Worm (Caenorhabditis elegans) whole organism, young adult: ENCODE results near the gene saps-1.

Experiments used
- B0035.1 ChIP-seq: sonication (generic microtip); optimal IDR thresholded peaks from 2 replicates; lab custom pipeline; 2016; ENCODE audit warnings: missing genetic modification characterization, mild to moderate bottlenecking, missing compliant biosample characterization, missing genotype, missing genetic modification reagents
- B0336.3 ChIP-seq: fragments of 200-800 bp; sonication (Bioruptor generic); IDR thresholded peaks from 2 replicates; pipeline ENCODE4 v1.3.6; 2022; ENCODE audit warnings: missing genetic modification characterization, missing compliant biosample characterization
- C06A6.2 ChIP-seq: fragments of 200-800 bp; sonication (Bioruptor generic); conservative IDR thresholded peaks from 2 replicates; pipeline ENCODE4 v1.3.6; 2022; ENCODE audit warnings: missing genetic modification characterization, missing compliant biosample characterization
- C17E4.6 ChIP-seq: fragments of 200-800 bp; sonication (Bioruptor generic); IDR thresholded peaks from 2 replicates; pipeline ENCODE4 v1.3.6; 2022; ENCODE audit warnings: missing genetic modification reagents, missing genetic modification characterization, missing compliant biosample characterization
- D2030.7 ChIP-seq: fragments of 200-800 bp; sonication (Bioruptor generic); IDR thresholded peaks from 2 replicates; pipeline ENCODE4 v1.3.6; 2022; ENCODE audit warnings: missing genetic modification reagents, missing genetic modification characterization, missing compliant biosample characterization
- F22D6.2 ChIP-seq: sonication (generic microtip); optimal IDR thresholded peaks from 2 replicates; lab custom pipeline; 2016; ENCODE audit warnings: mild to moderate bottlenecking, missing genetic modification characterization, missing compliant biosample characterization
- F33H1.4 ChIP-seq: fragments of 200-800 bp; sonication (Bioruptor generic); IDR thresholded peaks from 2 replicates; pipeline ENCODE4 v1.3.6; 2022; ENCODE audit warnings: missing genetic modification reagents, missing genetic modification characterization, missing compliant biosample characterization
- F39B2.1 ChIP-seq: fragments of 200-800 bp; sonication (Bioruptor generic); IDR thresholded peaks from 2 replicates; pipeline ENCODE4 v1.3.6; 2022; ENCODE audit warnings: missing genetic modification reagents, missing genetic modification characterization, missing compliant biosample characterization
- F57A8.1 ChIP-seq: fragments of 200-800 bp; sonication (Bioruptor generic); optimal IDR thresholded peaks from 2 replicates; lab custom pipeline; 2018; ENCODE audit warnings: mild to moderate bottlenecking, missing genetic modification characterization, moderate library complexity, missing compliant biosample characterization
- T07F8.4 ChIP-seq: sonication (generic microtip); optimal IDR thresholded peaks from 2 replicates; lab custom pipeline; 2016; ENCODE audit warnings: mild to moderate bottlenecking, missing genetic modification characterization, moderate library complexity, missing compliant biosample characterization
- Y56A3A.18 ChIP-seq: fragments of 200-800 bp; sonication (Bioruptor generic); IDR thresholded peaks from 2 replicates; pipeline ENCODE4 v1.3.6; 2022; ENCODE audit warnings: missing genetic modification reagents, missing genetic modification characterization, missing compliant biosample characterization
- Y67H2A.10 ChIP-seq: fragments of 200-800 bp; sonication (Bioruptor generic); conservative IDR thresholded peaks from 2 replicates; pipeline ENCODE4 v1.3.6; 2022; ENCODE audit warnings: missing genetic modification reagents, missing genetic modification characterization, missing compliant biosample characterization
- Y95B8A.8 ChIP-seq: fragments of 200-800 bp; sonication (Bioruptor generic); IDR thresholded peaks from 2 replicates; pipeline ENCODE4 v1.3.6; 2022; ENCODE audit warnings: missing genetic modification reagents, missing genetic modification characterization, missing compliant biosample characterization
- akir-1 ChIP-seq: fragments of 200-800 bp; sonication (Bioruptor generic); optimal IDR thresholded peaks from 2 replicates; lab custom pipeline; 2018; ENCODE audit warnings: mild to moderate bottlenecking, missing genetic modification characterization, moderate library complexity, missing compliant biosample characterization
- dpl-1 ChIP-seq: fragments of 150-350 bp; optimal IDR thresholded peaks from 2 replicates; lab custom pipeline; 2014; ENCODE audit warnings: missing biosample characterization, missing genetic modification reagents, missing genetic modification characterization
- efl-1 ChIP-seq: fragments of 150-350 bp; optimal IDR thresholded peaks from 2 replicates; lab custom pipeline; 2014; ENCODE audit warnings: missing biosample characterization, missing genetic modification reagents, missing genetic modification characterization
- him-1 ChIP-seq: sonication (generic microtip); optimal IDR thresholded peaks from 2 replicates; lab custom pipeline; 2016; ENCODE audit warnings: missing genotype, missing genetic modification reagents, missing genetic modification characterization, missing compliant biosample characterization
- hlh-12 ChIP-seq: sonication (generic microtip); optimal IDR thresholded peaks from 2 replicates; lab custom pipeline; 2016; ENCODE audit warnings: missing genetic modification characterization, missing compliant biosample characterization
- hmg-20 ChIP-seq: fragments of 200-800 bp; sonication (Bioruptor generic); IDR thresholded peaks from 2 replicates; pipeline ENCODE4 v1.3.6; 2022; ENCODE audit warnings: missing genetic modification reagents, missing genetic modification characterization, missing compliant biosample characterization
- lag-1 ChIP-seq: fragments of 200-800 bp; sonication (Bioruptor generic); IDR thresholded peaks from 2 replicates; pipeline ENCODE4 v1.3.6; 2022; ENCODE audit warnings: missing genetic modification reagents, missing genetic modification characterization, missing compliant biosample characterization
- let-526 ChIP-seq: fragments of 200-800 bp; sonication (Bioruptor generic); IDR thresholded peaks from 2 replicates; pipeline ENCODE4 v1.3.6; 2022; ENCODE audit warnings: missing genetic modification reagents, missing genetic modification characterization, missing compliant biosample characterization
- let-607 ChIP-seq, 2 experiments: fragments of 200-800 bp in 1 of 2; sonication (Bioruptor generic) in 1 of 2; sonication (generic microtip) in 1 of 2; optimal IDR thresholded peaks; 2 replicates each; lab custom pipeline; 2016 to 2018; ENCODE audit warnings: mild to moderate bottlenecking in 2 of 2, missing compliant biosample characterization in 2 of 2, missing genetic modification characterization in 2 of 2, moderate library complexity in 2 of 2, missing genotype in 1 of 2
- lin-26 ChIP-seq: fragments of 200-800 bp; sonication (Bioruptor generic); IDR thresholded peaks from 2 replicates; pipeline ENCODE4 v1.3.6; 2022; ENCODE audit warnings: missing genetic modification reagents, missing genetic modification characterization, missing compliant biosample characterization
- lin-40 ChIP-seq: sonication (generic microtip); optimal IDR thresholded peaks from 2 replicates; lab custom pipeline; 2016; ENCODE audit warnings: missing genetic modification characterization, mild to moderate bottlenecking, missing compliant biosample characterization, missing genotype, missing genetic modification reagents
- lin-54 ChIP-seq: fragments of 200-800 bp; sonication (Bioruptor generic); optimal IDR thresholded peaks from 2 replicates; lab custom pipeline; 2018; ENCODE audit warnings: mild to moderate bottlenecking, missing genetic modification characterization, missing compliant biosample characterization
- lsl-1 ChIP-seq: fragments of 200-800 bp; sonication (Bioruptor generic); optimal IDR thresholded peaks from 2 replicates; lab custom pipeline; 2018; ENCODE audit warnings: mild to moderate bottlenecking, missing genetic modification characterization, moderate library complexity, missing compliant biosample characterization
- madf-3 ChIP-seq: fragments of 200-800 bp; sonication (Bioruptor generic); IDR thresholded peaks from 2 replicates; pipeline ENCODE4 v1.3.6; 2022; ENCODE audit warnings: missing genetic modification reagents, missing genetic modification characterization, missing compliant biosample characterization
- madf-6 ChIP-seq: fragments of 200-800 bp; sonication (Bioruptor generic); IDR thresholded peaks from 2 replicates; pipeline ENCODE4 v1.3.6; 2022; ENCODE audit warnings: missing genetic modification reagents, missing genetic modification characterization, missing compliant biosample characterization
- madf-8 ChIP-seq: fragments of 200-800 bp; sonication (Bioruptor generic); conservative IDR thresholded peaks from 2 replicates; pipeline ENCODE4 v1.3.6; 2022; ENCODE audit warnings: missing genetic modification reagents, missing genetic modification characterization, missing compliant biosample characterization
- mcd-1 ChIP-seq: fragments of 200-800 bp; sonication (Bioruptor generic); IDR thresholded peaks from 2 replicates; pipeline ENCODE4 v1.3.6; 2022; ENCODE audit warnings: missing genetic modification reagents, missing genetic modification characterization, missing compliant biosample characterization
- nfya-1 ChIP-seq: sonication (generic microtip); optimal IDR thresholded peaks from 2 replicates; lab custom pipeline; 2017; ENCODE audit warnings: antibody characterized with exemption, missing compliant biosample characterization, missing genetic modification characterization, borderline replicate concordance; ENCODE audit not compliant: insufficient read depth
- nhr-179 ChIP-seq: sonication (generic microtip); optimal IDR thresholded peaks from 2 replicates; lab custom pipeline; 2016; ENCODE audit warnings: mild to moderate bottlenecking, missing genetic modification characterization, missing compliant biosample characterization
- nhr-90 ChIP-seq: sonication (generic microtip); optimal IDR thresholded peaks from 2 replicates; lab custom pipeline; 2016; ENCODE audit warnings: missing genotype, mild to moderate bottlenecking, missing genetic modification characterization, missing compliant biosample characterization
- rpc-1 ChIP-seq, 2 experiments: fragments of 150-350 bp in 1 of 2; sonication (generic microtip) in 1 of 2; optimal IDR thresholded peaks; 2 replicates each; lab custom pipeline; 2014 to 2018; ENCODE audit warnings: missing biosample characterization in 1 of 2, missing genetic modification characterization in 1 of 2, missing genetic modification reagents in 1 of 2, missing genotype in 1 of 2
- sdz-38 ChIP-seq: sonication (generic microtip); optimal IDR thresholded peaks from 2 replicates; lab custom pipeline; 2016; ENCODE audit warnings: missing genotype, missing genetic modification characterization, missing compliant biosample characterization
- snpc-1.1 ChIP-seq: sonication (generic microtip); optimal IDR thresholded peaks from 2 replicates; lab custom pipeline; 2017; ENCODE audit warnings: missing genetic modification characterization, mild to moderate bottlenecking, missing compliant biosample characterization, antibody characterized with exemption, moderate library complexity, missing genotype, missing genetic modification reagents; ENCODE audit not compliant: insufficient read depth
- snpc-3.4 ChIP-seq: sonication (generic microtip); optimal IDR thresholded peaks from 2 replicates; lab custom pipeline; 2017; ENCODE audit warnings: missing genetic modification characterization, mild to moderate bottlenecking, missing compliant biosample characterization, antibody characterized with exemption, moderate library complexity, missing genotype, missing genetic modification reagents
- sptf-2 ChIP-seq: fragments of 200-800 bp; sonication (Bioruptor generic); optimal IDR thresholded peaks from 2 replicates; lab custom pipeline; 2018; ENCODE audit warnings: mild to moderate bottlenecking, missing genetic modification characterization, missing compliant biosample characterization
- tbp1 ChIP-seq: fragments of 200-800 bp; sonication (Bioruptor generic); optimal IDR thresholded peaks from 2 replicates; lab custom pipeline; 2018; ENCODE audit warnings: mild to moderate bottlenecking, missing genetic modification characterization, missing compliant biosample characterization
- tlf-1 ChIP-seq: fragments of 200-800 bp; sonication (Bioruptor generic); optimal IDR thresholded peaks from 2 replicates; lab custom pipeline; 2018; ENCODE audit warnings: mild to moderate bottlenecking, missing genetic modification characterization, missing compliant biosample characterization
- xnd-1 ChIP-seq: sonication (generic microtip); optimal IDR thresholded peaks from 2 replicates; lab custom pipeline; 2016; ENCODE audit warnings: missing genotype, missing genetic modification reagents, missing genetic modification characterization, missing compliant biosample characterization
- ztf-18 ChIP-seq: sonication (generic microtip); optimal IDR thresholded peaks from 2 replicates; lab custom pipeline; 2016; ENCODE audit warnings: missing genotype, mild to moderate bottlenecking, missing genetic modification characterization, missing compliant biosample characterization
- ztf-22 ChIP-seq: fragments of 200-800 bp; sonication (Bioruptor generic); optimal IDR thresholded peaks from 2 replicates; lab custom pipeline; 2018; ENCODE audit warnings: mild to moderate bottlenecking, missing genetic modification characterization, moderate library complexity, missing compliant biosample characterization
- ztf-3 ChIP-seq: fragments of 200-800 bp; sonication (Bioruptor generic); optimal IDR thresholded peaks from 2 replicates; lab custom pipeline; 2018; ENCODE audit warnings: mild to moderate bottlenecking, missing genetic modification characterization, missing compliant biosample characterization

saps-1 gene

ce11 chrII:11345570-11346029 is 48.1 kb downstream of the saps-1 start, which contains the start of gene nduf-11 (continued):
- TF ChIP-seq him-1 (tag; lab: Kevin White, UChicago) (no peak), lin-40 (tag; lab: Kevin White, UChicago) (peak; percentile 75), hlh-12 (tag; lab: Kevin White, UChicago) (no peak), let-526 (GFP tag; lab: Robert Waterston, UW) (no peak), C06A6.2 (GFP tag; lab: Robert Waterston, UW) (peak; percentile 60; the same call in 1 of the 2 replicates), B0035.1 (peak; percentile 24), F33H1.4 (GFP tag; lab: Robert Waterston, UW) (peak; percentile 71), D2030.7 (GFP tag; lab: Robert Waterston, UW) (0 out of 2 replicates have a peak, but pooled peaks have one; percentile 23), nhr-179 (no peak), dpl-1 (GFP tag; lab: Kevin White, UChicago) (peak; percentile 85), T07F8.4 (tag; lab: Kevin White, UChicago) (no peak), Y67H2A.10 (GFP tag; lab: Robert Waterston, UW) (no peak), ztf-22 (GFP tag; lab: Kevin White, UChicago) (no peak), madf-3 (GFP tag; lab: Robert Waterston, UW) (no peak), lsl-1 (peak; percentile 72), tbp1 (GFP tag; lab: Kevin White, UChicago) (peak; percentile 63), Y95B8A.8 (GFP tag; lab: Robert Waterston, UW) (0 out of 2 replicates have a peak, but pooled peaks have one; percentile 11), mcd-1 (GFP tag; lab: Robert Waterston, UW) (peak; percentile 90), let-607 (tag; optimal IDR thresholded peaks at IDR 0.05; lab: Kevin White, UChicago) (peak in 1 of 2 experiments; percentile 28), snpc-1.1 (tag; lab: Kevin White, UChicago) (no peak), rpc-1 (optimal IDR thresholded peaks at IDR 0.05; lab: Kevin White, UChicago) (no peak), rpc-1 (tag; optimal IDR thresholded peaks at IDR 0.05; lab: Kevin White, UChicago) (no peak), Y56A3A.18 (GFP tag; lab: Robert Waterston, UW) (0 out of 2 replicates have a peak, but pooled peaks have one; percentile 57), efl-1 (GFP tag; lab: Kevin White, UChicago) (peak; percentile 84), F39B2.1 (GFP tag; lab: Robert Waterston, UW) (no peak), tlf-1 (GFP tag; lab: Kevin White, UChicago) (peak; percentile 72), madf-8 (peak; percentile 51; the same call in 1 of the 2 replicates), sdz-38 (tag; lab: Kevin White, UChicago) (no peak), snpc-3.4 (tag; lab: Kevin White, UChicago) (peak; percentile 23), F57A8.1 (GFP tag; lab: Kevin White, UChicago) (no peak)
- TF ChIP-seq, all 124 proteins: peak for 50

ce11 chrII:11347878-11348556 is 50.5 kb downstream of the saps-1 start, which contains the start of the genes B0491.6 and pigm-1:
Gene B0491.6, minus strand, starts transcription at chrII:11348343.
Gene pigm-1, plus strand, starts transcription at chrII:11348445.
- TF ChIP-seq lin-54 (GFP tag; lab: Kevin White, UChicago) (peak; percentile 62), madf-6 (GFP tag; lab: Robert Waterston, UW) (peak; percentile 12; the same call in 1 of the 2 replicates), madf-3 (GFP tag; lab: Robert Waterston, UW) (no peak), hmg-20 (GFP tag; lab: Robert Waterston, UW) (no peak), Y67H2A.10 (GFP tag; lab: Robert Waterston, UW) (no peak), nhr-90 (tag; lab: Kevin White, UChicago) (no peak), xnd-1 (no peak), B0336.3 (GFP tag; lab: Robert Waterston, UW) (no peak), lsl-1 (no peak), C17E4.6 (GFP tag; lab: Robert Waterston, UW) (no peak), nfya-1 (tag; lab: Kevin White, UChicago) (no peak), sptf-2 (no peak), ztf-3 (GFP tag; lab: Kevin White, UChicago) (no peak), B0035.1 (no peak), lin-26 (GFP tag; lab: Robert Waterston, UW) (no peak), ztf-18 (tag; lab: Kevin White, UChicago) (peak; percentile 77), lin-40 (tag; lab: Kevin White, UChicago) (peak; percentile 64), akir-1 (GFP tag; lab: Kevin White, UChicago) (no peak), lag-1 (GFP tag; lab: Robert Waterston, UW) (no peak), F22D6.2 (tag; lab: Kevin White, UChicago) (no peak), snpc-1.1 (tag; lab: Kevin White, UChicago) (no peak), sdz-38 (tag; lab: Kevin White, UChicago) (no peak)
